Worm (Caenorhabditis elegans) whole organism, L2 larva: ENCODE data around the gene fbxa-54.

Experiments
- C34F6.9 ChIP-seq: fragments of 150-350 bp; optimal IDR thresholded peaks from 2 replicates; lab custom pipeline; 2014; ENCODE audit warnings: missing biosample characterization, missing genetic modification characterization
- F13H6.1 ChIP-seq: sonication (generic microtip); optimal IDR thresholded peaks from 2 replicates; lab custom pipeline; 2016; ENCODE audit warnings: missing genetic modification characterization, missing compliant biosample characterization
- R02D3.7 ChIP-seq: fragments of 150-350 bp; optimal IDR thresholded peaks from 2 replicates; lab custom pipeline; 2014; ENCODE audit warnings: missing biosample characterization, missing genetic modification characterization
- Y55F3AM.14 ChIP-seq: fragments of 200-800 bp; sonication (Bioruptor generic); optimal IDR thresholded peaks from 2 replicates; lab custom pipeline; 2018; ENCODE audit warnings: mild to moderate bottlenecking, missing genetic modification characterization, missing compliant biosample characterization
- alr-1 ChIP-seq: fragments of 150-350 bp; optimal IDR thresholded peaks from 2 replicates; lab custom pipeline; 2014; ENCODE audit warnings: missing biosample characterization, missing genetic modification characterization
- aly-2 ChIP-seq: fragments of 150-350 bp; optimal IDR thresholded peaks from 2 replicates; lab custom pipeline; 2014; ENCODE audit warnings: missing biosample characterization, missing genetic modification characterization
- ceh-82 ChIP-seq: fragments of 150-350 bp; optimal IDR thresholded peaks from 2 replicates; lab custom pipeline; 2014; ENCODE audit warnings: missing biosample characterization, missing genetic modification characterization
- crh-2 ChIP-seq: sonication (generic microtip); optimal IDR thresholded peaks from 2 replicates; lab custom pipeline; 2017; ENCODE audit warnings: missing biosample characterization, missing genetic modification characterization
- elt-1 ChIP-seq: fragments of 150-350 bp; optimal IDR thresholded peaks from 2 replicates; lab custom pipeline; 2014; ENCODE audit warnings: missing biosample characterization, missing genetic modification characterization
- elt-3 ChIP-seq: sonication (generic microtip); optimal IDR thresholded peaks from 2 replicates; lab custom pipeline; 2017; ENCODE audit warnings: missing biosample characterization, missing genetic modification characterization
- fos-1 ChIP-seq: fragments of 150-350 bp; optimal IDR thresholded peaks from 2 replicates; lab custom pipeline; 2014; ENCODE audit warnings: missing biosample characterization, missing genetic modification characterization
- gmeb-1 ChIP-seq: fragments of 150-350 bp; optimal IDR thresholded peaks from 2 replicates; lab custom pipeline; 2014; ENCODE audit warnings: missing biosample characterization, missing genetic modification characterization
- lin-39 ChIP-seq: fragments of 150-350 bp; optimal IDR thresholded peaks from 2 replicates; lab custom pipeline; 2014; ENCODE audit warnings: missing biosample characterization, missing genetic modification reagents, missing genetic modification characterization
- lsy-2 ChIP-seq, 2 experiments: fragments of 150-350 bp in 1 of 2; sonication (generic microtip) in 1 of 2; optimal IDR thresholded peaks; 2 replicates each; lab custom pipeline; 2014 to 2017; ENCODE audit warnings: missing biosample characterization in 2 of 2, missing genetic modification characterization in 2 of 2
- mab-5 ChIP-seq: fragments of 150-350 bp; optimal IDR thresholded peaks from 2 replicates; lab custom pipeline; 2014; ENCODE audit warnings: missing biosample characterization, missing genetic modification characterization
- mbf-1 ChIP-seq: sonication (generic microtip); optimal IDR thresholded peaks from 2 replicates; lab custom pipeline; 2017; ENCODE audit warnings: missing biosample characterization, missing genetic modification characterization
- nhr-10 ChIP-seq: sonication (generic microtip); optimal IDR thresholded peaks from 2 replicates; lab custom pipeline; 2017; ENCODE audit warnings: missing biosample characterization, missing genetic modification characterization
- nhr-129 ChIP-seq: fragments of 150-350 bp; optimal IDR thresholded peaks from 2 replicates; lab custom pipeline; 2014; ENCODE audit warnings: missing biosample characterization, missing genetic modification characterization
- nhr-21 ChIP-seq: fragments of 150-350 bp; optimal IDR thresholded peaks from 2 replicates; lab custom pipeline; 2014; ENCODE audit warnings: missing biosample characterization, missing genetic modification characterization
- nhr-237 ChIP-seq: fragments of 150-350 bp; optimal IDR thresholded peaks from 2 replicates; lab custom pipeline; 2014; ENCODE audit warnings: missing biosample characterization, missing genetic modification characterization
- nhr-25 ChIP-seq: fragments of 150-350 bp; sonication (generic microtip); optimal IDR thresholded peaks from 3 replicates; lab custom pipeline; 2014; ENCODE audit warnings: missing biosample characterization, missing genetic modification characterization
- nhr-6 ChIP-seq: fragments of 150-350 bp; optimal IDR thresholded peaks from 2 replicates; lab custom pipeline; 2014; ENCODE audit warnings: missing biosample characterization, missing genetic modification characterization
- nhr-77 ChIP-seq: fragments of 150-350 bp; optimal IDR thresholded peaks from 2 replicates; lab custom pipeline; 2014; ENCODE audit warnings: missing biosample characterization, missing genetic modification characterization
- sem-4 ChIP-seq: fragments of 150-350 bp; optimal IDR thresholded peaks from 2 replicates; lab custom pipeline; 2014; ENCODE audit warnings: missing biosample characterization, missing genetic modification reagents, missing genetic modification characterization
- sma-9 ChIP-seq, 2 experiments: fragments of 150-350 bp in 1 of 2; sonication (generic microtip) in 1 of 2; optimal IDR thresholded peaks; 2 replicates each; lab custom pipeline; 2014 to 2016; ENCODE audit warnings: missing genetic modification characterization in 2 of 2, mild to moderate bottlenecking in 1 of 2, missing biosample characterization in 1 of 2, missing compliant biosample characterization in 1 of 2, missing genetic modification reagents in 1 of 2, moderate library complexity in 1 of 2
- snpc-4 ChIP-seq: fragments of 150-350 bp; optimal IDR thresholded peaks from 2 replicates; lab custom pipeline; 2014; ENCODE audit warnings: missing biosample characterization, missing genetic modification characterization
- unc-55 ChIP-seq: fragments of 150-350 bp; sonication (generic microtip); optimal IDR thresholded peaks from 3 replicates; lab custom pipeline; 2014; ENCODE audit warnings: missing biosample characterization, missing genetic modification reagents, missing genetic modification characterization
- unc-62 ChIP-seq: fragments of 150-350 bp; optimal IDR thresholded peaks from 2 replicates; lab custom pipeline; 2014; ENCODE audit warnings: missing biosample characterization, missing genetic modification reagents, missing genetic modification characterization
- zag-1 ChIP-seq: fragments of 150-350 bp; optimal IDR thresholded peaks from 2 replicates; lab custom pipeline; 2014; ENCODE audit warnings: missing biosample characterization, missing genetic modification characterization
- ztf-11 ChIP-seq: sonication (generic microtip); optimal IDR thresholded peaks from 2 replicates; lab custom pipeline; 2017; ENCODE audit warnings: missing biosample characterization, missing genetic modification characterization
- ztf-4 ChIP-seq: fragments of 150-350 bp; optimal IDR thresholded peaks from 2 replicates; lab custom pipeline; 2014; ENCODE audit warnings: missing biosample characterization, missing genetic modification characterization

Gene fbxa-54

DNA sequence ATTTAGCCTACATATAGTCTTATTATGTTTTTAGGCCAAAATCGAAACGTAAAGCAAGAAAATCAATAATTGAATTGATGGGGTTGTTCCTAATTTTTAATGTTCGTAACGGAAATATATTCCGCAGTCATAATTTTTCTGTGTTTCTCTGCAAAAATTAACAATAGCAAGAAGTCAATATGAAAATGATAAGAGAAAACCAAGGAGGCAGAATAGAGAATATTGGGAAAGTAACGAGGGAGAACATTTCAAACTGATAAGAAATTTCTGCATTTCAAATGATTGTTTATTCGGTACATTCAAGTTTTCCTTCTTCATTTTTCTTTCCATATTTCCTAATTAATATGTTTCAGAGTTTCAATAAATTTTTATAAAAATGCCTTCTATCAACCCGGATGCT, at the start of gene fbxa-54:
TSS of gene fbxa-54 (plus strand) at position 354 of the 400 bp plus-strand sequence.
- TF ChIP-seq gmeb-1 (tag; lab: Kevin White, UChicago) = peak; percentile 9
- TF ChIP-seq fos-1 (tag; lab: Kevin White, UChicago) = peak; percentile 84
- no peak for TF ChIP-seq zag-1 (tag; lab: Kevin White, UChicago)
- no peak for TF ChIP-seq R02D3.7 (tag; lab: Kevin White, UChicago)
- TF ChIP-seq lin-39 (tag; lab: Kevin White, UChicago) = no peak

DNA sequence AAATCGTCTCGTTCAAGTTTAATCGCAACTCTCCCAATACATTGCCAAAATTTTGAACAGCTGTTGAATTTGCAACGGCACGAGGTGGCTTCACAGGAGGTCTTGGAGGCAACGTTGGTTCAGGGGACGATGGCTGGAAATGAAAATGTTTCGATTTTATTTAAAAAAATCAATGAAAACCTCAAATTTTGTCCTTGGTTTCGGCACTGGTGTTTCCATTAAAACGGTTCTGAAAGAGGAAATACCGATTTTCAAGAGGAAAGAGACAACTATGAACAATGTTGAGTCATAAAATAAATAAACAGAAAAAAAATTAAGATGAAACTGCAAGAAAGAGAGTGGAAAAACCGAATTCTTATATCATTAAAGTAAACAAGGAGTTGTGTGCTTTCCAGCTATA, 48.8 kb upstream of the fbxa-54 start, which contains the start of gene F23H11.4:
TSS of gene F23H11.4 (minus strand) at position 229 of the 400 bp plus-strand sequence.
- TF ChIP-seq fos-1 (tag; lab: Kevin White, UChicago) (no peak), Y55F3AM.14 (GFP tag; lab: Kevin White, UChicago) (no peak)
- TF ChIP-seq, all 48 proteins: peak for 0

DNA sequence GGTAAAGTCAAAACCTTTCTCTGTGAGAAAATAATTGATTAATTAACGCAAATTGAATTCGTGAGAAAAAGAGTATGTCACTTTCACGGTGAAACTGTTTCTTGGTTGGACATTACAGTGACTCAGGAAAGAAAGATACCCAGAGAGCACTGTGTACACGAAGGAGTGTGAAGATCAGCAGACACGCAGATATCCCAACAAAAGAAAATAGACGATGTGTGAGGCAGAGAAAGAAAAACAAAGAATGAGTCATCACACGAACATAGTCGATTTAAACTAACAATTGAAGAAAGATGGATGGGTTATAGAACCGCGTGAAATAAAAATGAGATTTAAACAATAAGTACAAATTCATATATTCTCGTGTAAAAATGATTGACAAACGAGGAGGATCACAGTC, 48.1 kb upstream of the fbxa-54 start:
- TF ChIP-seq elt-3 (tag; lab: Kevin White, UChicago) = no peak
- no peak for TF ChIP-seq snpc-4 (tag; lab: Kevin White, UChicago)
- TF ChIP-seq lin-39 (tag; lab: Kevin White, UChicago) = no peak
- TF ChIP-seq ztf-11 = no peak
- peak; percentile 59 for TF ChIP-seq nhr-129
- no peak for TF ChIP-seq mbf-1 (tag; lab: Kevin White, UChicago)
- no peak for TF ChIP-seq unc-55 (GFP tag; lab: Kevin White, UChicago)
- no peak for TF ChIP-seq nhr-21 (tag; lab: Kevin White, UChicago)
- TF ChIP-seq fos-1 (tag; lab: Kevin White, UChicago) = peak; percentile 93
- peak in 1 of 2 experiments; percentile 31 for TF ChIP-seq lsy-2 (tag; optimal IDR thresholded peaks at IDR 0.05; lab: Kevin White, UChicago)
- TF ChIP-seq alr-1 (tag; lab: Kevin White, UChicago) = no peak
- peak; percentile 41 for TF ChIP-seq C34F6.9 (tag; lab: Kevin White, UChicago)
- no peak for TF ChIP-seq nhr-10
- no peak for TF ChIP-seq sma-9 (GFP tag; optimal IDR thresholded peaks at IDR 0.05; lab: Kevin White, UChicago)
- no peak for TF ChIP-seq sma-9 (tag; optimal IDR thresholded peaks at IDR 0.05; lab: Kevin White, UChicago)
- TF ChIP-seq ceh-82 (tag; lab: Kevin White, UChicago) = no peak
- no peak for TF ChIP-seq ztf-4 (tag; lab: Kevin White, UChicago)
- peak; percentile 22 for TF ChIP-seq nhr-25
- TF ChIP-seq unc-62 (GFP tag; lab: Kevin White, UChicago) = no peak
- no peak for TF ChIP-seq elt-1 (tag; lab: Kevin White, UChicago)

DNA sequence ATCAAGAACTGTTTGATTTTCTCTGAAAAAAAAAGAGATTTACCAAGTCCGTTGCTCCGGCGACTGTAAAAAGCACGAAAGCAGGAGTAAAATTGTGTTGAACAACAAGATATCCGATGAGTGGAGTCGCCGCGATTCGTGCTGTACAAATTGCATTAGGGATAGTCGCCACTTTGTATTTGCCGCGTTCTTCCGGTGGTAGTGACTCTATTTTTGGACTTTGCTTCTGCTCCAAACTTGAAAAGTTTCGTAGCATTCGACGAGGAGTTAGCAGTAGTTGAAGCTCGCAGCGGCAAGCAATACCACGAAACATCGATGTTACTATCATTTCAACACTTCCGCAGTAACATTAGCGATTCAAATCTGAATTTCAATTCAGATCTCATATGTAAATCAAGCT, 46.6 kb upstream of the fbxa-54 start, which contains the start of gene crls-1:
TSS of gene crls-1 (minus strand) at position 363 of the 400 bp plus-strand sequence.
- peak in 1 of 2 experiments; percentile 14 for TF ChIP-seq lsy-2 (tag; optimal IDR thresholded peaks at IDR 0.05; lab: Kevin White, UChicago)
- no peak for TF ChIP-seq nhr-77

DNA sequence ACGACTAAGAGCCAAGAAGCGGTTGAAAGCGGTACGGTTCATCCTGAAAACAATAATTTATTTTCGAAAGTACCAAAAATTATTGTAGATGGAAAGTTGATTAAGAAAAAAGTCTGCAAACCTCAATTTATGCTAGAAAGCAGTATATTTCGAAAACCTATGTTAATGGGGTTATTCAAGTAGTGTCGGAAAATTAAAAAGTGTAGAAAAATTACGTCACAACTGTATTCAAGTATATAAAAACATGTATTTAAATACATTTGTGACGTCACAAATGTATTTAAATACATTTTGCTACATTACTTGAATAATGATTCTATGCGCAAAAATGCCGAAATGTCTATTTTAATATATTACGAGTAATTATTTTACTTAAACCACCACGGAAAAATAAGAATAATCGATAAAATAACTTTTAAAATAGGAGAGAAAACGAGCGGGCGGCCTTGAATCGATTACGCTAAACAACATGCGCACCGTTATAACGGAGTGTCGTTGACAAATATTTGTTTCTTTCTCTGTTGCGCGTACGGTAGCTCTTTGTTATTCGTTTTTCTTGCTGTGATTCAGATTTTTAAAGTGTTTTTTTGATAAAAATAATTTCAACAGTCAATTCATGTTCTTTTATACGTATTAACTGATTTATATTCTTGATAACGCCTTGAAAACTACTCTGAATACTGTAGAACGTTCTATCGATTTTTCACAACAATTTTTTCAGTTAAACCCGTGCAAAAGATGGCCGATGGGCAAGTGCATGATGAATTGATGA, 45.4 kb upstream of the fbxa-54 start, which contains the start of the genes F23H11.5 and bra-2:
TSS of gene F23H11.5 (minus strand) at position 51 of the 772 bp plus-strand sequence.
TSS of gene bra-2 (plus strand) at position 722 of the 772 bp plus-strand sequence.
- TF ChIP-seq unc-55 (GFP tag; lab: Kevin White, UChicago) = peak; percentile 69
- TF ChIP-seq ztf-11 = no peak
- peak; percentile 23 for TF ChIP-seq crh-2 (tag; lab: Kevin White, UChicago)
- TF ChIP-seq lsy-2 (tag; optimal IDR thresholded peaks at IDR 0.05; lab: Kevin White, UChicago) = peak in 1 of 2 experiments; percentile 70
- no peak for TF ChIP-seq F13H6.1 (tag; lab: Kevin White, UChicago)
- peak; percentile 63 for TF ChIP-seq C34F6.9 (tag; lab: Kevin White, UChicago)
- TF ChIP-seq lin-39 (tag; lab: Kevin White, UChicago) = no peak
- peak; percentile 4 for TF ChIP-seq nhr-129

DNA sequence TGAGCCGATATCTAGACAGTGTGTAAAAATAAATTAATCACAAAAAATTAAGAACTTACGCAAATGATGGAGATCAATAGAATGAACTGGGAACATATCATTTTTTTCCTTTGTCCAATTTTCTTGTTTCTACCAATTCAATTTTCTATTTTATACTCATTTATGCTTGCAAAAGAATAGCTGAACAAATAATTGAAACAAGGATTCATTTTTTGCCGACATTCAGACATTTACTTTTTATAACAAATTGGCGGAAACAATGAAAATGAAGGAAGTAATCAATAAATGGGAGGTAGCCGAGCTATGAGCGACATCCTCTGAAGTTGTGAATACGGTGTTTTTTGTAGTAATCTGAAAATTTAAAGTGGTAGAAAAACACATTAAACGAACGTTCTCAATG, 39.2 kb upstream of the fbxa-54 start, which contains the start of gene idpp-13:
TSS of gene idpp-13 (minus strand) at position 101 of the 400 bp plus-strand sequence.
- TF ChIP-seq alr-1 (tag; lab: Kevin White, UChicago) = no peak
- TF ChIP-seq lin-39 (tag; lab: Kevin White, UChicago) = no peak
- TF ChIP-seq aly-2 (tag; lab: Kevin White, UChicago) = no peak
- no peak for TF ChIP-seq nhr-6 (tag; lab: Kevin White, UChicago)
- no peak for TF ChIP-seq lsy-2 (tag; optimal IDR thresholded peaks at IDR 0.05; lab: Kevin White, UChicago)
- TF ChIP-seq nhr-10 = no peak
- no peak for TF ChIP-seq mab-5
- no peak for TF ChIP-seq ztf-4 (tag; lab: Kevin White, UChicago)
- no peak for TF ChIP-seq ceh-82 (tag; lab: Kevin White, UChicago)
- no peak for TF ChIP-seq fos-1 (tag; lab: Kevin White, UChicago)
- no peak for TF ChIP-seq sem-4 (tag; lab: Kevin White, UChicago)
- no peak for TF ChIP-seq nhr-237
